Fruit fly (Drosophila melanogaster) whole organism, pupa: ENCODE data around the gene Muc68Ca.
"Not testable (repeated sequence)": the region's sequence is repeated elsewhere in the genome, so short reads cannot be mapped to it uniquely, and the experiment has no call there.

Source experiments
- CG10348 ChIP-seq: fragments of 200-800 bp; sonication (Bioruptor generic); IDR thresholded peaks from 2 replicates; pipeline ENCODE4 v1.3.6; 2022; ENCODE audit warnings: missing biosample characterization, missing genetic modification characterization
- CG12605 ChIP-seq: fragments of 200-800 bp; sonication (Bioruptor generic); IDR thresholded peaks from 2 replicates; pipeline ENCODE4 v1.3.6; 2022; ENCODE audit warnings: missing biosample characterization, missing genetic modification characterization
- CG13204 ChIP-seq: fragments of 200-800 bp; sonication (Bioruptor generic); optimal IDR thresholded peaks from 2 replicates; lab custom pipeline; 2018; ENCODE audit warnings: missing biosample characterization, mild to moderate bottlenecking, missing genetic modification characterization, moderate library complexity
- CG14655 ChIP-seq: fragments of 200-800 bp; sonication (Bioruptor generic); optimal IDR thresholded peaks from 3 replicates; lab custom pipeline; 2017; ENCODE audit warnings: mild to moderate bottlenecking, missing biosample characterization, missing genetic modification reagents, missing genetic modification characterization
- CG15710 ChIP-seq: fragments of 200-800 bp; sonication (Bioruptor generic); optimal IDR thresholded peaks from 2 replicates; lab custom pipeline; 2018; ENCODE audit warnings: missing biosample characterization, mild to moderate bottlenecking, missing genetic modification characterization, moderate library complexity
- CG17806 ChIP-seq: fragments of 200-800 bp; sonication (Bioruptor generic); optimal IDR thresholded peaks from 2 replicates; lab custom pipeline; 2018; ENCODE audit warnings: missing biosample characterization, mild to moderate bottlenecking, missing genetic modification characterization, moderate library complexity
- CG32121 ChIP-seq: fragments of 200-800 bp; sonication (Bioruptor generic); IDR thresholded peaks from 2 replicates; pipeline ENCODE4 v1.3.6; 2022; ENCODE audit warnings: missing biosample characterization, missing genetic modification characterization
- CG34367 ChIP-seq: fragments of 200-800 bp; sonication (Bioruptor generic); optimal IDR thresholded peaks from 2 replicates; lab custom pipeline; 2018; ENCODE audit warnings: missing biosample characterization, mild to moderate bottlenecking, missing genetic modification characterization
- CG4496 ChIP-seq: fragments of 200-800 bp; sonication (Bioruptor generic); IDR thresholded peaks from 3 replicates; pipeline ENCODE4 v1.3.6; 2022; ENCODE audit warnings: missing biosample characterization, missing genetic modification characterization
- CG8159 ChIP-seq: fragments of 200-800 bp; sonication (Bioruptor generic); optimal IDR thresholded peaks from 3 replicates; lab custom pipeline; 2018; ENCODE audit warnings: missing biosample characterization, mild to moderate bottlenecking, missing genetic modification characterization, moderate library complexity
- CG8301 ChIP-seq: fragments of 200-800 bp; sonication (Bioruptor generic); optimal IDR thresholded peaks from 2 replicates; lab custom pipeline; 2018; ENCODE audit warnings: missing biosample characterization, mild to moderate bottlenecking, missing genetic modification characterization
- CG9948 ChIP-seq: fragments of 200-800 bp; sonication (Bioruptor generic); optimal IDR thresholded peaks from 2 replicates; lab custom pipeline; 2018; ENCODE audit warnings: missing biosample characterization, mild to moderate bottlenecking, missing genetic modification characterization, moderate library complexity
- D1 ChIP-seq: fragments of 200-800 bp; sonication (Bioruptor generic); optimal IDR thresholded peaks from 2 replicates; lab custom pipeline; 2018; ENCODE audit warnings: missing biosample characterization, mild to moderate bottlenecking, missing genetic modification characterization, moderate library complexity
- EcR ChIP-seq: fragments of 200-800 bp; sonication (Bioruptor generic); optimal IDR thresholded peaks from 3 replicates; lab custom pipeline; 2019; ENCODE audit warnings: missing biosample characterization, missing genetic modification characterization, mild to moderate bottlenecking, moderate library complexity, missing genetic modification reagents
- Ets98B ChIP-seq: fragments of 200-800 bp; sonication (Bioruptor generic); IDR thresholded peaks from 2 replicates; pipeline ENCODE4 v1.3.6; 2022; ENCODE audit warnings: missing biosample characterization, missing genetic modification characterization
- Pif1A ChIP-seq: fragments of 200-800 bp; sonication (Bioruptor generic); optimal IDR thresholded peaks from 3 replicates; lab custom pipeline; 2016; ENCODE audit warnings: missing biosample characterization, missing genetic modification characterization
- Pif1B ChIP-seq: fragments of 200-800 bp; sonication (Bioruptor generic); optimal IDR thresholded peaks from 3 replicates; lab custom pipeline; 2016; ENCODE audit warnings: missing biosample characterization, missing genetic modification characterization
- Snoo ChIP-seq: fragments of 200-800 bp; sonication (Bioruptor generic); optimal IDR thresholded peaks from 3 replicates; lab custom pipeline; 2017; ENCODE audit warnings: missing biosample characterization, mild to moderate bottlenecking, missing genetic modification characterization, inconsistent platforms
- fd96Ca ChIP-seq: fragments of 200-800 bp; sonication (Bioruptor generic); IDR thresholded peaks from 3 replicates; pipeline ENCODE4 v1.3.6; 2022; ENCODE audit warnings: missing biosample characterization, missing genetic modification characterization
- gl ChIP-seq: fragments of 200-800 bp; sonication (Bioruptor generic); optimal IDR thresholded peaks from 2 replicates; lab custom pipeline; 2018; ENCODE audit warnings: missing biosample characterization, mild to moderate bottlenecking, missing genetic modification characterization
- rn ChIP-seq: fragments of 200-800 bp; sonication (Bioruptor generic); IDR thresholded peaks from 2 replicates; pipeline ENCODE4 v1.3.6; 2022; ENCODE audit warnings: missing biosample characterization, missing genetic modification characterization

Muc68Ca gene

DNA sequence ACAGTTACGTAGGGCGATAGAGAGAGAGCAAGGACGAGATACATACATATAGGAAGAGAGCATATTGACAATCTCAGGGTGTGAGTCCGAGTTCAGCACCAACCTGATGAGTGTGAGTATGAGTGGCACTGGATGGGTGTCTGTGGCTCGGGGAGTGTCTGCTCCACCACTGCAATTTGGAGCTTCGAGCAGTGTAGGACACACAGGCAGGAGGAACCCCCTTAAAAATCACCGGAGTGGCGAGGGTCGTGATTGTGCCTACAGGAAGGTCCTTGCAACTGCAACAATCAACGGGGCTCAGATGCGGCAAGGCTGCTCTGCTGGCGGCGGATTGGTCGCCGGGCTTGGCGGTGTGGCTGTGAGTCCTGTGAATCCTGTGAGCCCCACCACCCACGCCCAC, 28.1 kb downstream of the Muc68Ca start:
- no peak for TF ChIP-seq CG4496 (GFP tag; lab: Robert Waterston, UW)
- peak; percentile 52 for TF ChIP-seq CG13204

DNA sequence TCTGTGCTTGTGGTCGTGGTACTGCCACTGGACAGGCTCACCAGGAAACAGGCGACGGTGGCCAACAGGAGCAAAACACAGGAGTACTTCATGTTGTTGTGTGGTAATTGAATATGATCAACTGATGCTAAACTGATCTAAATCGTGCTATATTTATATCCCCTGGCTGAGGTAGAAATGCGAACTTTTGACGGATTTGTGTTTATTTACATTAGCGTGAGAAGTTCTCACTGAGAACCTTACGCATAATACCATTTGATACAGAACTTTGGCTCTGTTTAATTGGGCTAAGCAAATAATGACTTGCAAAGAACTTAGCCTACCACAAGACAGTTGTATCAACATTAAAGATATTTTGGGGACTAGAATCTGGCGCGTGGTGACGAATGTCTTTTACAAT, 28.8 kb downstream of the Muc68Ca start, which contains the start of gene CG33268:
Gene CG33268, minus strand, starts transcription at position 101 of the 400 bp plus-strand sequence.
- no peak for TF ChIP-seq D1 (tag; lab: Kevin White, UChicago)
- TF ChIP-seq CG14655 (GFP tag; lab: Kevin White, UChicago): no peak
- TF ChIP-seq CG32121 (GFP tag; lab: Robert Waterston, UW): no peak
- no peak for TF ChIP-seq CG13204
- no peak for TF ChIP-seq CG34367 (tag; lab: Kevin White, UChicago)
- TF ChIP-seq CG4496 (GFP tag; lab: Robert Waterston, UW): no peak
- TF ChIP-seq CG8159 (tag; lab: Kevin White, UChicago): no peak
- TF ChIP-seq CG10348 (GFP tag; lab: Robert Waterston, UW): no peak

DNA sequence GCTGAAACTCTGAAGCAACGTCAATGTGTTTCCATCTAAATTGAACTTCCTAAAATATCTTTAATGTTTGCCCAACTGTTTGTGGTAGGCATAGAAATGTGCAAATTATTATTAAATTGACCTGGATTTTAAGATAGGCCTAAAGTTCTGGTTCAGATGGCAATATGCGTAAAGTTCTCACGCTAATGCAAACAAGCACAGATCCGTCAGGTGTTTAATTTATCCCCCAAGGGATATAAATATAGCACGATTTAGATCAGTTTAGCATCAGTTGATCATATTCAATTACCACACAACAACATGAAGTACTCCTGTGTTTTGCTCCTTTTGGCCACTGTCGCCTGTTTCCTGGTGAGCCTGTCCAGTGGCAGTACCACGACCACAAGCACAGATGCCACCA, 30.5 kb downstream of the Muc68Ca start, which contains the start of gene CG7377:
Gene CG7377, plus strand, starts transcription at position 301 of the 400 bp plus-strand sequence.
- TF ChIP-seq Pif1A (GFP tag; lab: Kevin White, UChicago); CG14655 (GFP tag; lab: Kevin White, UChicago); CG13204: not testable (repeated sequence)

DNA sequence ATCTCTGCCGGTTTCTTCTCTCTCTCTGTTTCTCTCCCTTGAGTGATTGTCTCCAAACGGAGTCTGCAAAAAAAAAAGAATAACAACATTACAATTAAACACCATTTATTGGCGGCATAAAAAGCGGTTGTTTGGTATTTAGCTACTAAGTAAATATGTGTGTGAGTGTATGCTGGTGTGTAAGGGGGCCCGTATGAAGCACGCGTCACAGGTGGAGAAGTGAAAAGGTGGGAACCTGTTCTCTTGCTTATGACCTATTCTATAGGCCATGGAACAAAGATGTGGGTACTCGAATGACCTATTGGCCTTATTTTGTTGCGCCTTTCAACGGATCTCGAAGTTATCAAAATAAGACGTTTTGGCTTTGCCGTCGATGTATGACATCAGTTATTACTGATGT, 31.3 kb downstream of the Muc68Ca start:
- no peak for TF ChIP-seq EcR (GFP tag; lab: Kevin White, UChicago)
- TF ChIP-seq CG12605 (GFP tag; lab: Robert Waterston, UW): no peak
- TF ChIP-seq rn (GFP tag; lab: Robert Waterston, UW): no peak
- TF ChIP-seq D1 (tag; lab: Kevin White, UChicago): no peak
- TF ChIP-seq Pif1A (GFP tag; lab: Kevin White, UChicago): no peak
- no peak for TF ChIP-seq CG15710 (tag; lab: Kevin White, UChicago)
- TF ChIP-seq CG4496 (GFP tag; lab: Robert Waterston, UW): 0 out of 3 replicates have a peak, but pooled peaks have one; percentile 45
- no peak for TF ChIP-seq CG9948 (tag; lab: Kevin White, UChicago)
- TF ChIP-seq CG32121 (GFP tag; lab: Robert Waterston, UW): no peak
- TF ChIP-seq gl (tag; lab: Kevin White, UChicago): no peak
- TF ChIP-seq CG17806 (tag; lab: Kevin White, UChicago): no peak
- TF ChIP-seq CG8301 (tag; lab: Kevin White, UChicago): peak; percentile 21
- TF ChIP-seq Ets98B (GFP tag; lab: Robert Waterston, UW): 0 out of 2 replicates have a peak, but pooled peaks have one; percentile 37
- TF ChIP-seq CG8159 (tag; lab: Kevin White, UChicago): no peak
- no peak for TF ChIP-seq CG10348 (GFP tag; lab: Robert Waterston, UW)
- no peak for TF ChIP-seq Snoo (tag; lab: Kevin White, UChicago)
- no peak for TF ChIP-seq Pif1B (GFP tag; lab: Kevin White, UChicago)
- TF ChIP-seq CG34367 (tag; lab: Kevin White, UChicago): no peak

DNA sequence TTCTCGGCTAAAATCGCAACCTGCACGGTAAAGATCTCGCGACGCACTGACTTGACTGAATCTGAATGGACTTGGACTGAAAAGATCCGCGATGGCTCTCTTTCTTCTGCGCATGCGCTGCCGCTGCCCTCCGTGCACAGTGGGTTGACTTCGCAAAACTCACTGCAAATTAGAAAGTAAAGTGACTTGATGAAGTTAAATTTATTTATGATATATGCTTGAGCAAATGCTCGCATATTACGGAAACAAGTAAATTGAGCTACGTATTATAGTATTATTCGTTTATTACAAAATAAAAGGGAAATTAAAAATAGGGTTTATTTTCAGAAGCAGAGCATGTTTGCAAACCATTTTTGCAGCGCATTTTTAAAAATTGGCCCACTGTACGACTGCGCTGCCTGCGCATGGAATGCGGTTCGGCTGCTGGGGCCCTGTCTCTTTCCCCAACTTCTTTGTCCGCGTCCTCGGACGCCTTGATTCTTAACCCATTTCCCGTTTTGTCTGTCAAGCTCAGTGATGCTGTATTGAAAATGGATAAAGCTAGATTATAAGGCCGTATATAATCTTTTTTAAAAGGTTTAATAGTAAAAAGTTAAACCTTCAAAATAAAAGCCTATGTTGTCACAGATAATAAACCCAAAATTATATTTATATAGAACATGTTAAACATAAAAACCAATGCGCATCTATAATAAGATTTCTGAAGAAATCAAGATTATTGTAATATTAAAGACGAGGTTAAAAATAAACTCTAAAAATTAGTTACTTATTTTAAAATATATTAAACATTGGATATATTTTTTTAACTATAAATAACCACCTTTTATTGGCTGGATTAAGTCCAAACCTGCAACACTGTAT, 32.0 kb downstream of the Muc68Ca start, which contains the start of gene rt:
Gene rt, minus strand, starts transcription at position 51 of the 861 bp plus-strand sequence.
- TF ChIP-seq CG13204: peak; percentile 83
- peak; percentile 84 for TF ChIP-seq CG17806 (tag; lab: Kevin White, UChicago)
- TF ChIP-seq CG34367 (tag; lab: Kevin White, UChicago): peak; percentile 84
- no peak; the same call in 1 of the 3 replicates for TF ChIP-seq fd96Ca (GFP tag; lab: Robert Waterston, UW)
- peak; percentile 80 for TF ChIP-seq Pif1A (GFP tag; lab: Kevin White, UChicago)
- peak; percentile 85 for TF ChIP-seq CG9948 (tag; lab: Kevin White, UChicago)
- peak; percentile 91 for TF ChIP-seq CG14655 (GFP tag; lab: Kevin White, UChicago)
- TF ChIP-seq CG4496 (GFP tag; lab: Robert Waterston, UW): peak; percentile 81
- TF ChIP-seq CG15710 (tag; lab: Kevin White, UChicago): peak; percentile 93
- peak; percentile 57; the same call in 1 of the 2 replicates for TF ChIP-seq CG10348 (GFP tag; lab: Robert Waterston, UW)
- TF ChIP-seq EcR (GFP tag; lab: Kevin White, UChicago): peak; percentile 52
- peak; percentile 71 for TF ChIP-seq CG12605 (GFP tag; lab: Robert Waterston, UW)
- peak; percentile 92 for TF ChIP-seq CG8159 (tag; lab: Kevin White, UChicago)
- peak; percentile 89 for TF ChIP-seq CG8301 (tag; lab: Kevin White, UChicago)
- TF ChIP-seq CG32121 (GFP tag; lab: Robert Waterston, UW): peak; percentile 66
- TF ChIP-seq rn (GFP tag; lab: Robert Waterston, UW): peak; percentile 60; the same call in 1 of the 2 replicates
- peak; percentile 76 for TF ChIP-seq Pif1B (GFP tag; lab: Kevin White, UChicago)
- TF ChIP-seq gl (tag; lab: Kevin White, UChicago): peak; percentile 81
- TF ChIP-seq D1 (tag; lab: Kevin White, UChicago): peak; percentile 28
- peak; percentile 78 for TF ChIP-seq Snoo (tag; lab: Kevin White, UChicago)
- TF ChIP-seq Ets98B (GFP tag; lab: Robert Waterston, UW): peak; percentile 74
